Fruit fly (Drosophila melanogaster): ENCODE measurements around the gene CanA-14F.
A peak's percentile ranks its signal among the peaks of the same experiment; 100 is the strongest.

Gene CanA-14F

DNA sequence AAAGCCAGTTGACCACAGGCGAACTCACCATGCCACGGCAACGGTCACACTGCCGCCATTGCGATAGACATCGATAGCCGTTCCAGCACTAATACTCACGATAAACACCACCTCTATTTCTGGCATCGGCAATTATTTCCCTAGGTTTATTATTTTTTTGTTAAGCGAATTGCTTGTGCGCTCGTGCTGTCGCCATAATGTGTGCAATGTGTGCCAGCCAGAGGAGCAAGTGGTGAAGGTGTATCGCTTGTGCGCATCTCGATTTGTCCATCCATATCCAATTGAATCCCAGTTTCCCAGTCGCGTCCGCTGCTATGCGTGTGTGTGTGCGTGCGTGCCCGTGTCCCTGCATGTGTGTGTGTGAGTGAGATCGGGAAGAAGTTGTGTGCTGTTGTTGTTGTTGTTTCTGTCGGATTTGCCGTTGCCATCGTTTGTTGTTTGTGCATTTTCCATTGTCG, 23.7 kb upstream of the CanA-14F start, which contains the start of gene mbt (continued):
- TF ChIP-seq maf-S (GFP tag; optimal IDR thresholded peaks at IDR 0.05): peak; percentile 21
- no peak for TF ChIP-seq ab (GFP tag; optimal IDR thresholded peaks at IDR 0.05)
- no peak for TF ChIP-seq schlank (tag; optimal IDR thresholded peaks at IDR 0.05)
- no peak for TF ChIP-seq CG13424 (tag; optimal IDR thresholded peaks at IDR 0.05)
- TF ChIP-seq BEAF-32 (GFP tag; optimal IDR thresholded peaks at IDR 0.05): peak; percentile 97
- TF ChIP-seq Sry-β (GFP tag; optimal IDR thresholded peaks at IDR 0.05): no peak
- no peak for TF ChIP-seq CG16779 (GFP tag; IDR thresholded peaks at IDR 0.05)
- no peak for TF ChIP-seq CG18262 (tag; optimal IDR thresholded peaks at IDR 0.05)
- no peak for TF ChIP-seq run (tag; optimal IDR thresholded peaks at IDR 0.05)
- TF ChIP-seq wor (GFP tag; IDR thresholded peaks at IDR 0.05): no peak
- TF ChIP-seq CG16813 (GFP tag; IDR thresholded peaks at IDR 0.05; ENCODE audit: partially characterized antibody): peak; percentile 91
- TF ChIP-seq Trl (optimal IDR thresholded peaks at IDR 0.05): no peak
- peak; percentile 12 for TF ChIP-seq Trl (GFP tag; optimal IDR thresholded peaks at IDR 0.05)
- no peak for TF ChIP-seq Oli (tag; optimal IDR thresholded peaks at IDR 0.05)
- no peak for TF ChIP-seq Mad (GFP tag; optimal IDR thresholded peaks at IDR 0.05)
- TF ChIP-seq CG1233 (GFP tag; optimal IDR thresholded peaks at IDR 0.05): no peak
- TF ChIP-seq Myb (GFP tag; optimal IDR thresholded peaks at IDR 0.05): peak; percentile 94
- TF ChIP-seq Optix (GFP tag; IDR thresholded peaks at IDR 0.05): no peak
- TF ChIP-seq cas (GFP tag; IDR thresholded peaks at IDR 0.05): no peak
- TF ChIP-seq CG14710 (tag; optimal IDR thresholded peaks at IDR 0.05): peak; percentile 67
- TF ChIP-seq CG13624 (GFP tag; optimal IDR thresholded peaks at IDR 0.05): no peak
- no peak for TF ChIP-seq cato (GFP tag; optimal IDR thresholded peaks at IDR 0.05; ENCODE audit: borderline replicate concordance)
- no peak for TF ChIP-seq Dad (GFP tag; optimal IDR thresholded peaks at IDR 0.05)
- TF ChIP-seq p53 (GFP tag; optimal IDR thresholded peaks at IDR 0.05): peak; percentile 58
- TF ChIP-seq CG9817 (tag; optimal IDR thresholded peaks at IDR 0.05): no peak
- TF ChIP-seq ATbp (GFP tag; optimal IDR thresholded peaks at IDR 0.05): no peak
- no peak for TF ChIP-seq CG6254 (GFP tag; optimal IDR thresholded peaks at IDR 0.05)
- peak; percentile 38 for TF ChIP-seq Fer1 (GFP tag; optimal IDR thresholded peaks at IDR 0.05)
- peak; percentile 56; the same call in 1 of the 2 replicates for TF ChIP-seq nerfin-2 (GFP tag; IDR thresholded peaks at IDR 0.05; ENCODE audit: partially characterized antibody)
- no peak for TF ChIP-seq CG10959 (GFP tag; IDR thresholded peaks at IDR 0.05)
- TF ChIP-seq stc (GFP tag; IDR thresholded peaks at IDR 0.05): no peak
- peak; percentile 75 for TF ChIP-seq Dref (GFP tag; IDR thresholded peaks at IDR 0.05)
- no peak for TF ChIP-seq CG7786 (GFP tag; optimal IDR thresholded peaks at IDR 0.05)
- TF ChIP-seq chn (GFP tag; optimal IDR thresholded peaks at IDR 0.05): no peak
- TF ChIP-seq Blimp-1 (GFP tag; optimal IDR thresholded peaks at IDR 0.05): no peak
- TF ChIP-seq CG11723 (GFP tag; optimal IDR thresholded peaks at IDR 0.05): no peak
- no peak for TF ChIP-seq Antp (GFP tag; optimal IDR thresholded peaks at IDR 0.05)
- TF ChIP-seq Sry-δ (GFP tag; optimal IDR thresholded peaks at IDR 0.05): peak; percentile 99
- no peak for TF ChIP-seq CG6854 (GFP tag; optimal IDR thresholded peaks at IDR 0.05)
- peak; percentile 8 for TF ChIP-seq CG33213 (GFP tag; optimal IDR thresholded peaks at IDR 0.05)
- TF ChIP-seq sqz (GFP tag; optimal IDR thresholded peaks at IDR 0.05): peak; percentile 53
- TF ChIP-seq Hr78 (GFP tag; optimal IDR thresholded peaks at IDR 0.05): no peak
- peak; percentile 92 for TF ChIP-seq knrl (GFP tag; IDR thresholded peaks at IDR 0.05; ENCODE audit: partially characterized antibody)
- no peak for TF ChIP-seq Oaz (GFP tag; IDR thresholded peaks at IDR 0.05)
- no peak for TF ChIP-seq CG13894 (tag; optimal IDR thresholded peaks at IDR 0.05)
- no peak for TF ChIP-seq psq (GFP tag; optimal IDR thresholded peaks at IDR 0.05)
- TF ChIP-seq zen (tag; optimal IDR thresholded peaks at IDR 0.05): peak; percentile 24
- no peak for TF ChIP-seq CG6683 (GFP tag; optimal IDR thresholded peaks at IDR 0.05)
- no peak for TF ChIP-seq CG30403 (GFP tag; optimal IDR thresholded peaks at IDR 0.05)
- no peak for TF ChIP-seq gcm (GFP tag; optimal IDR thresholded peaks at IDR 0.05)
- no peak for TF ChIP-seq croc (GFP tag; conservative IDR thresholded peaks at IDR 0.05)
